Worm (Caenorhabditis elegans) whole organism, L3 larva: ENCODE measurements around the gene C36A4.4.

Source experiments
- ZK546.5 ChIP-seq: sonication (generic microtip); optimal IDR thresholded peaks from 2 replicates; lab custom pipeline; 2017; ENCODE audit warnings: missing biosample characterization, missing genetic modification characterization
- aly-2 ChIP-seq: fragments of 150-350 bp; optimal IDR thresholded peaks from 2 replicates; lab custom pipeline; 2014; ENCODE audit warnings: missing biosample characterization, missing genetic modification characterization
- ama-1 ChIP-seq: fragments of 150-350 bp; optimal IDR thresholded peaks from 2 replicates; lab custom pipeline; 2018
- elt-1 ChIP-seq: fragments of 150-350 bp; optimal IDR thresholded peaks from 2 replicates; lab custom pipeline; 2014; ENCODE audit warnings: missing biosample characterization, missing genetic modification characterization
- elt-2 ChIP-seq: sonication (generic microtip); optimal IDR thresholded peaks from 2 replicates; lab custom pipeline; 2016; ENCODE audit warnings: missing genetic modification reagents, mild to moderate bottlenecking, missing genetic modification characterization, missing compliant biosample characterization
- elt-3 ChIP-seq, 3 experiments: fragments of 150-350 bp in 1 of 3; sonication (generic microtip) in 2 of 3; optimal IDR thresholded peaks; 2 replicates in 2 of 3; 4 replicates in 1 of 3; lab custom pipeline; 2014 to 2017; ENCODE audit warnings: missing biosample characterization in 3 of 3, missing genetic modification characterization in 3 of 3
- fos-1 ChIP-seq: fragments of 150-350 bp; optimal IDR thresholded peaks from 2 replicates; lab custom pipeline; 2014; ENCODE audit warnings: missing biosample characterization, missing genetic modification characterization
- jun-1 ChIP-seq: fragments of 150-350 bp; optimal IDR thresholded peaks from 2 replicates; lab custom pipeline; 2014; ENCODE audit warnings: missing biosample characterization, missing genetic modification reagents, missing genetic modification characterization
- lin-15B ChIP-seq: fragments of 150-350 bp; optimal IDR thresholded peaks from 2 replicates; lab custom pipeline; 2014; ENCODE audit warnings: missing biosample characterization, missing genetic modification characterization
- nhr-77 ChIP-seq: fragments of 150-350 bp; optimal IDR thresholded peaks from 2 replicates; lab custom pipeline; 2014; ENCODE audit warnings: missing biosample characterization, missing genetic modification characterization
- snpc-4 ChIP-seq: fragments of 150-350 bp; optimal IDR thresholded peaks from 2 replicates; lab custom pipeline; 2014; ENCODE audit warnings: missing biosample characterization, missing genetic modification characterization
- ztf-11 ChIP-seq: fragments of 150-350 bp; optimal IDR thresholded peaks from 2 replicates; lab custom pipeline; 2014; ENCODE audit warnings: missing biosample characterization, missing genetic modification characterization
- ztf-4 ChIP-seq: fragments of 150-350 bp; optimal IDR thresholded peaks from 2 replicates; lab custom pipeline; 2014; ENCODE audit warnings: missing biosample characterization, missing genetic modification characterization

DNA sequence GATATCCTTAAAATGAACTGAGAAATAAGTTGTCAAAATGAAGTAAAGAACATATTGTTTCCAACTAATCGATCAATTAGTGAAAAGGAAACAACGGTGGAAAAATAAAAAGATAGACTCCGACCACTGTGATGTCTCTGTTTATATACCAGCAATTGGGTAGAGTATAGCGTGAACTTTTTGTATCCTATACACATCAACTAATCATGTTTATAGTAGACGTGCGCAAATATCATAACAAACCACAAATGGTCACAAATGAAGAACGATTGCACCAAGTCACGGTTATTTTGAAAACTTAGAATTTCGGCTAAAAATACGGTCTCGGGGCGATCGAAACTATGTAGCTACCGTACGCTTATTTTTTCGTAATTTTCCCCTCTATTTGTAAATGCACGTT is 3.8 kb downstream of the C36A4.4 start, which contains the start of gene cyp-25A3:
- TF ChIP-seq nhr-77 (tag; lab: Kevin White, UChicago) = no peak
- no peak for TF ChIP-seq aly-2 (tag; lab: Kevin White, UChicago)
- no peak for TF ChIP-seq elt-2 (tag; lab: Kevin White, UChicago)
- no peak for TF ChIP-seq lin-15B
- TF ChIP-seq elt-3 (tag; optimal IDR thresholded peaks at IDR 0.05; lab: Kevin White, UChicago) = no peak
- TF ChIP-seq jun-1 = no peak
- TF ChIP-seq ztf-11 (tag; lab: Kevin White, UChicago) = no peak
- TF ChIP-seq ZK546.5 (tag; lab: Kevin White, UChicago) = no peak
- TF ChIP-seq elt-1 (tag; lab: Kevin White, UChicago) = no peak
- TF ChIP-seq ama-1 (lab: Kevin White, UChicago) = no peak
- no peak for TF ChIP-seq snpc-4
- no peak for TF ChIP-seq fos-1 (tag; lab: Kevin White, UChicago)
- TF ChIP-seq ztf-4 (tag; lab: Kevin White, UChicago) = no peak
